Worm (Caenorhabditis elegans) whole organism, L2 larva: ENCODE results near the gene F38C2.4.

Source experiments
- C34F6.9 ChIP-seq: fragments of 150-350 bp; optimal IDR thresholded peaks from 2 replicates; lab custom pipeline; 2014; ENCODE audit warnings: missing biosample characterization, missing genetic modification characterization
- F13H6.1 ChIP-seq: sonication (generic microtip); optimal IDR thresholded peaks from 2 replicates; lab custom pipeline; 2016; ENCODE audit warnings: missing genetic modification characterization, missing compliant biosample characterization
- R02D3.7 ChIP-seq: fragments of 150-350 bp; optimal IDR thresholded peaks from 2 replicates; lab custom pipeline; 2014; ENCODE audit warnings: missing biosample characterization, missing genetic modification characterization
- Y55F3AM.14 ChIP-seq: fragments of 200-800 bp; sonication (Bioruptor generic); optimal IDR thresholded peaks from 2 replicates; lab custom pipeline; 2018; ENCODE audit warnings: mild to moderate bottlenecking, missing genetic modification characterization, missing compliant biosample characterization
- ZK546.5 ChIP-seq: sonication (generic microtip); optimal IDR thresholded peaks from 2 replicates; lab custom pipeline; 2017; ENCODE audit warnings: missing biosample characterization, missing genetic modification characterization
- aly-2 ChIP-seq: fragments of 150-350 bp; optimal IDR thresholded peaks from 2 replicates; lab custom pipeline; 2014; ENCODE audit warnings: missing biosample characterization, missing genetic modification characterization
- ama-1 ChIP-seq: fragments of 150-350 bp; optimal IDR thresholded peaks from 2 replicates; lab custom pipeline; 2018; ENCODE audit warnings: inconsistent platforms
- blmp-1 ChIP-seq: sonication (generic microtip); optimal IDR thresholded peaks from 2 replicates; lab custom pipeline; 2017; ENCODE audit warnings: missing genetic modification characterization, mild to moderate bottlenecking, missing compliant biosample characterization, antibody characterized with exemption, moderate library complexity; ENCODE audit not compliant: insufficient read depth
- crh-2 ChIP-seq: sonication (generic microtip); optimal IDR thresholded peaks from 2 replicates; lab custom pipeline; 2017; ENCODE audit warnings: missing biosample characterization, missing genetic modification characterization
- dmd-4 ChIP-seq: sonication (generic microtip); optimal IDR thresholded peaks from 2 replicates; lab custom pipeline; 2017; ENCODE audit warnings: missing biosample characterization, missing genetic modification characterization
- elt-1 ChIP-seq: fragments of 150-350 bp; optimal IDR thresholded peaks from 2 replicates; lab custom pipeline; 2014; ENCODE audit warnings: missing biosample characterization, missing genetic modification characterization
- elt-3 ChIP-seq: sonication (generic microtip); optimal IDR thresholded peaks from 2 replicates; lab custom pipeline; 2017; ENCODE audit warnings: missing biosample characterization, missing genetic modification characterization
- fos-1 ChIP-seq: fragments of 150-350 bp; optimal IDR thresholded peaks from 2 replicates; lab custom pipeline; 2014; ENCODE audit warnings: missing biosample characterization, missing genetic modification characterization
- lin-11 ChIP-seq: fragments of 150-350 bp; sonication (generic microtip); optimal IDR thresholded peaks from 2 replicates; lab custom pipeline; 2014; ENCODE audit warnings: missing biosample characterization, missing genetic modification characterization, inconsistent platforms, mixed read lengths
- lin-13 ChIP-seq: fragments of 150-350 bp; optimal IDR thresholded peaks from 2 replicates; lab custom pipeline; 2014; ENCODE audit warnings: missing biosample characterization, missing genetic modification reagents, missing genetic modification characterization
- lin-39 ChIP-seq: fragments of 150-350 bp; optimal IDR thresholded peaks from 2 replicates; lab custom pipeline; 2014; ENCODE audit warnings: missing biosample characterization, missing genetic modification reagents, missing genetic modification characterization
- lsy-2 ChIP-seq, 2 experiments: fragments of 150-350 bp in 1 of 2; sonication (generic microtip) in 1 of 2; optimal IDR thresholded peaks; 2 replicates each; lab custom pipeline; 2014 to 2017; ENCODE audit warnings: missing biosample characterization in 2 of 2, missing genetic modification characterization in 2 of 2
- mab-5 ChIP-seq: fragments of 150-350 bp; optimal IDR thresholded peaks from 2 replicates; lab custom pipeline; 2014; ENCODE audit warnings: missing biosample characterization, missing genetic modification characterization
- mbf-1 ChIP-seq: sonication (generic microtip); optimal IDR thresholded peaks from 2 replicates; lab custom pipeline; 2017; ENCODE audit warnings: missing biosample characterization, missing genetic modification characterization
- mdl-1 ChIP-seq, 2 experiments: fragments of 150-350 bp in 1 of 2; sonication (generic microtip) in 1 of 2; optimal IDR thresholded peaks; 2 replicates each; lab custom pipeline; 2017; ENCODE audit warnings: missing biosample characterization in 2 of 2, missing genetic modification characterization in 2 of 2
- nhr-10 ChIP-seq: sonication (generic microtip); optimal IDR thresholded peaks from 2 replicates; lab custom pipeline; 2017; ENCODE audit warnings: missing biosample characterization, missing genetic modification characterization
- nhr-11 ChIP-seq: fragments of 150-350 bp; optimal IDR thresholded peaks from 2 replicates; lab custom pipeline; 2014; ENCODE audit warnings: missing biosample characterization, missing genetic modification characterization
- nhr-12 ChIP-seq: fragments of 150-350 bp; optimal IDR thresholded peaks from 2 replicates; lab custom pipeline; 2014; ENCODE audit warnings: missing biosample characterization, missing genetic modification characterization
- nhr-129 ChIP-seq: fragments of 150-350 bp; optimal IDR thresholded peaks from 2 replicates; lab custom pipeline; 2014; ENCODE audit warnings: missing biosample characterization, missing genetic modification characterization
- nhr-23 ChIP-seq: fragments of 150-350 bp; optimal IDR thresholded peaks from 2 replicates; lab custom pipeline; 2014; ENCODE audit warnings: missing biosample characterization, missing genetic modification reagents, missing genetic modification characterization
- nhr-237 ChIP-seq: fragments of 150-350 bp; optimal IDR thresholded peaks from 2 replicates; lab custom pipeline; 2014; ENCODE audit warnings: missing biosample characterization, missing genetic modification characterization
- nhr-25 ChIP-seq: fragments of 150-350 bp; sonication (generic microtip); optimal IDR thresholded peaks from 3 replicates; lab custom pipeline; 2014; ENCODE audit warnings: missing biosample characterization, missing genetic modification characterization
- nhr-6 ChIP-seq: fragments of 150-350 bp; optimal IDR thresholded peaks from 2 replicates; lab custom pipeline; 2014; ENCODE audit warnings: missing biosample characterization, missing genetic modification characterization
- peb-1 ChIP-seq: fragments of 150-350 bp; optimal IDR thresholded peaks from 2 replicates; lab custom pipeline; 2014; ENCODE audit warnings: missing biosample characterization, missing genetic modification characterization
- sem-4 ChIP-seq: fragments of 150-350 bp; optimal IDR thresholded peaks from 2 replicates; lab custom pipeline; 2014; ENCODE audit warnings: missing biosample characterization, missing genetic modification reagents, missing genetic modification characterization
- sma-9 ChIP-seq, 2 experiments: fragments of 150-350 bp in 1 of 2; sonication (generic microtip) in 1 of 2; optimal IDR thresholded peaks; 2 replicates each; lab custom pipeline; 2014 to 2016; ENCODE audit warnings: missing genetic modification characterization in 2 of 2, mild to moderate bottlenecking in 1 of 2, missing biosample characterization in 1 of 2, missing compliant biosample characterization in 1 of 2, missing genetic modification reagents in 1 of 2, moderate library complexity in 1 of 2
- snpc-4 ChIP-seq: fragments of 150-350 bp; optimal IDR thresholded peaks from 2 replicates; lab custom pipeline; 2014; ENCODE audit warnings: missing biosample characterization, missing genetic modification characterization
- unc-62 ChIP-seq: fragments of 150-350 bp; optimal IDR thresholded peaks from 2 replicates; lab custom pipeline; 2014; ENCODE audit warnings: missing biosample characterization, missing genetic modification reagents, missing genetic modification characterization
- zag-1 ChIP-seq: fragments of 150-350 bp; optimal IDR thresholded peaks from 2 replicates; lab custom pipeline; 2014; ENCODE audit warnings: missing biosample characterization, missing genetic modification characterization
- ztf-11 ChIP-seq: sonication (generic microtip); optimal IDR thresholded peaks from 2 replicates; lab custom pipeline; 2017; ENCODE audit warnings: missing biosample characterization, missing genetic modification characterization

F38C2.4 gene

ce11 chrIV:16277902-16278301 is 6.8 kb downstream of the F38C2.4 start, which contains the start of gene ccch-2:
Gene ccch-2 (plus strand): TSS chrIV:16278202.
- TF ChIP-seq lin-11 (tag; lab: Kevin White, UChicago): no peak
- no peak for TF ChIP-seq ama-1 (lab: Kevin White, UChicago)
- TF ChIP-seq nhr-23 (tag; lab: Kevin White, UChicago): no peak
- TF ChIP-seq nhr-10: no peak
- no peak for TF ChIP-seq sem-4 (tag; lab: Kevin White, UChicago)
- no peak for TF ChIP-seq mbf-1
- TF ChIP-seq snpc-4 (tag; lab: Kevin White, UChicago): no peak
- TF ChIP-seq elt-3: no peak
- no peak for TF ChIP-seq Y55F3AM.14 (GFP tag; lab: Kevin White, UChicago)

ce11 chrIV:16280614-16281013 is 9.6 kb downstream of the F38C2.4 start, which contains the start of gene clec-191:
Gene clec-191 (minus strand): TSS chrIV:16280714.
- TF ChIP-seq nhr-25 (tag; lab: Kevin White, UChicago) (no peak), elt-1 (tag; lab: Kevin White, UChicago) (no peak), lsy-2 (tag; optimal IDR thresholded peaks at IDR 0.05; lab: Kevin White, UChicago) (no peak), nhr-11 (tag; lab: Kevin White, UChicago) (no peak), nhr-6 (no peak), peb-1 (no peak), nhr-23 (tag; lab: Kevin White, UChicago) (no peak), fos-1 (tag; lab: Kevin White, UChicago) (no peak), C34F6.9 (tag; lab: Kevin White, UChicago) (no peak), ZK546.5 (tag; lab: Kevin White, UChicago) (no peak), snpc-4 (tag; lab: Kevin White, UChicago) (no peak), nhr-10 (no peak), mbf-1 (no peak), aly-2 (tag; lab: Kevin White, UChicago) (no peak), mab-5 (tag; lab: Kevin White, UChicago) (no peak), nhr-129 (tag; lab: Kevin White, UChicago) (no peak), dmd-4 (tag; lab: Kevin White, UChicago) (no peak), R02D3.7 (tag; lab: Kevin White, UChicago) (no peak), sma-9 (GFP tag; optimal IDR thresholded peaks at IDR 0.05; lab: Kevin White, UChicago) (no peak), sma-9 (tag; optimal IDR thresholded peaks at IDR 0.05; lab: Kevin White, UChicago) (no peak), mdl-1 (tag; optimal IDR thresholded peaks at IDR 0.05; lab: Kevin White, UChicago) (no peak)

ce11 chrIV:16290745-16291144 is 19.7 kb downstream of the F38C2.4 start, which contains the start of gene srz-75:
Gene srz-75 (minus strand): TSS chrIV:16290845.
- no peak for TF ChIP-seq C34F6.9 (tag; lab: Kevin White, UChicago)
- no peak for TF ChIP-seq nhr-6
- TF ChIP-seq nhr-11 (tag; lab: Kevin White, UChicago): no peak
- TF ChIP-seq lsy-2 (tag; optimal IDR thresholded peaks at IDR 0.05; lab: Kevin White, UChicago): no peak

- no peak for TF ChIP-seq blmp-1
Observed at ce11 chrIV:16293889-16294288, 22.8 kb downstream of the F38C2.4 start.

- TF ChIP-seq ama-1 (lab: Kevin White, UChicago) (no peak), mab-5 (tag; lab: Kevin White, UChicago) (no peak), crh-2 (no peak), nhr-6 (no peak), fos-1 (tag; lab: Kevin White, UChicago) (no peak), aly-2 (tag; lab: Kevin White, UChicago) (no peak)
Observed at ce11 chrIV:16298851-16299250, 27.8 kb downstream of the F38C2.4 start, which contains the start of gene srz-72. Gene srz-72 (plus strand): TSS chrIV:16299151.

ce11 chrIV:16306918-16307317 is 35.9 kb downstream of the F38C2.4 start:
- TF ChIP-seq nhr-23 (tag; lab: Kevin White, UChicago) (no peak), ama-1 (lab: Kevin White, UChicago) (no peak), lin-39 (no peak), mab-5 (tag; lab: Kevin White, UChicago) (no peak), lin-13 (GFP tag; lab: Kevin White, UChicago) (no peak), F13H6.1 (tag; lab: Kevin White, UChicago) (no peak), unc-62 (GFP tag; lab: Kevin White, UChicago) (no peak), sem-4 (tag; lab: Kevin White, UChicago) (no peak), nhr-12 (tag; lab: Kevin White, UChicago) (no peak), ztf-11 (tag; lab: Kevin White, UChicago) (no peak), lsy-2 (tag; optimal IDR thresholded peaks at IDR 0.05; lab: Kevin White, UChicago) (no peak), elt-1 (tag; lab: Kevin White, UChicago) (no peak), nhr-237 (tag; lab: Kevin White, UChicago) (no peak), zag-1 (tag; lab: Kevin White, UChicago) (no peak), peb-1 (no peak)
